Worm (Caenorhabditis elegans) whole organism, L1 larva: ENCODE measurements around the gene nspb-4.

Experiments used
- C04F5.9 ChIP-seq: sonication (generic microtip); optimal IDR thresholded peaks from 2 replicates; lab custom pipeline; 2016; ENCODE audit warnings: missing genetic modification characterization, missing compliant biosample characterization
- Y116A8C.19 ChIP-seq: sonication (generic microtip); optimal IDR thresholded peaks from 2 replicates; lab custom pipeline; 2016; ENCODE audit warnings: missing compliant biosample characterization, missing genetic modification characterization, borderline replicate concordance
- aly-2 ChIP-seq: fragments of 150-350 bp; optimal IDR thresholded peaks from 2 replicates; lab custom pipeline; 2014; ENCODE audit warnings: missing biosample characterization, missing genetic modification characterization
- blmp-1 ChIP-seq: fragments of 150-350 bp; optimal IDR thresholded peaks from 2 replicates; lab custom pipeline; 2014; ENCODE audit warnings: missing biosample characterization, missing genetic modification characterization
- ceh-8 ChIP-seq: fragments of 200-800 bp; sonication (Bioruptor generic); optimal IDR thresholded peaks from 2 replicates; lab custom pipeline; 2018; ENCODE audit warnings: mild to moderate bottlenecking, missing genetic modification characterization, moderate library complexity, missing compliant biosample characterization
- ceh-82 ChIP-seq, 3 experiments: fragments of 150-350 bp in 1 of 3; sonication (generic microtip) in 2 of 3; optimal IDR thresholded peaks; 2 replicates each; lab custom pipeline; 2014 to 2017; ENCODE audit warnings: missing biosample characterization in 3 of 3, missing genetic modification characterization in 3 of 3
- ceh-90 ChIP-seq: sonication (generic microtip); optimal IDR thresholded peaks from 2 replicates; lab custom pipeline; 2016; ENCODE audit warnings: missing genetic modification characterization, missing compliant biosample characterization
- ces-1 ChIP-seq: fragments of 150-350 bp; optimal IDR thresholded peaks from 2 replicates; lab custom pipeline; 2014; ENCODE audit warnings: missing biosample characterization, missing genetic modification reagents, missing genetic modification characterization
- dsc-1 ChIP-seq: sonication (generic microtip); optimal IDR thresholded peaks from 2 replicates; lab custom pipeline; 2016; ENCODE audit warnings: mild to moderate bottlenecking, missing genetic modification characterization, missing compliant biosample characterization
- efl-1 ChIP-seq, 4 experiments: fragments of 150-350 bp; optimal IDR thresholded peaks in 3 of 4; peaks in 1 of 4; 1 replicate in 1 of 4; 2 replicates in 3 of 4; lab custom pipeline; 2014; ENCODE audit warnings: missing biosample characterization in 2 of 4, missing genetic modification characterization in 2 of 4, missing genetic modification reagents in 2 of 4
- efl-3 ChIP-seq: fragments of 200-800 bp; sonication (Bioruptor generic); optimal IDR thresholded peaks from 2 replicates; lab custom pipeline; 2018; ENCODE audit warnings: mild to moderate bottlenecking, missing genetic modification characterization, missing compliant biosample characterization
- egl-13 ChIP-seq: sonication (generic microtip); optimal IDR thresholded peaks from 2 replicates; lab custom pipeline; 2016; ENCODE audit warnings: missing genotype, missing genetic modification reagents, missing genetic modification characterization, missing compliant biosample characterization
- elt-2 ChIP-seq: sonication (generic microtip); optimal IDR thresholded peaks from 2 replicates; lab custom pipeline; 2016; ENCODE audit warnings: missing genetic modification characterization, mild to moderate bottlenecking, inconsistent platforms, missing compliant biosample characterization, missing genetic modification reagents
- ets-5 ChIP-seq: fragments of 200-800 bp; sonication (Bioruptor generic); IDR thresholded peaks from 2 replicates; pipeline ENCODE4 v1.3.6; 2022; ENCODE audit warnings: missing genetic modification characterization, missing compliant biosample characterization
- fkh-4 ChIP-seq: sonication (generic microtip); optimal IDR thresholded peaks from 2 replicates; lab custom pipeline; 2016; ENCODE audit warnings: missing compliant biosample characterization, missing genetic modification characterization, borderline replicate concordance
- fkh-8 ChIP-seq: sonication (generic microtip); optimal IDR thresholded peaks from 2 replicates; lab custom pipeline; 2016; ENCODE audit warnings: mild to moderate bottlenecking, missing genetic modification characterization, missing compliant biosample characterization
- fos-1 ChIP-seq: fragments of 150-350 bp; optimal IDR thresholded peaks from 2 replicates; lab custom pipeline; 2014; ENCODE audit warnings: missing biosample characterization, missing genetic modification characterization
- grh-1 ChIP-seq: fragments of 200-800 bp; sonication (Bioruptor generic); IDR thresholded peaks from 2 replicates; pipeline ENCODE4 v1.3.6; 2022; ENCODE audit warnings: missing genetic modification reagents, missing genetic modification characterization, missing compliant biosample characterization
- hlh-17 ChIP-seq: fragments of 200-800 bp; sonication (Bioruptor generic); optimal IDR thresholded peaks from 2 replicates; lab custom pipeline; 2018; ENCODE audit warnings: missing genetic modification characterization, mild to moderate bottlenecking, missing compliant biosample characterization, moderate library complexity, borderline replicate concordance
- hlh-4 ChIP-seq: sonication (generic microtip); optimal IDR thresholded peaks from 2 replicates; lab custom pipeline; 2016; ENCODE audit warnings: mild to moderate bottlenecking, missing genetic modification characterization, missing compliant biosample characterization
- lin-14 ChIP-seq: fragments of 200-800 bp; sonication (Bioruptor generic); optimal IDR thresholded peaks from 2 replicates; lab custom pipeline; 2018; ENCODE audit warnings: mild to moderate bottlenecking, missing genetic modification characterization, moderate library complexity, missing compliant biosample characterization
- lin-15B ChIP-seq: fragments of 150-350 bp; sonication (generic microtip); optimal IDR thresholded peaks from 3 replicates; lab custom pipeline; 2014; ENCODE audit warnings: missing biosample characterization, missing genetic modification characterization
- lin-35 ChIP-seq, 2 experiments: fragments of 150-350 bp; optimal IDR thresholded peaks; 2 replicates each; lab custom pipeline; 2014; ENCODE audit warnings: missing biosample characterization in 2 of 2, missing genetic modification characterization in 2 of 2, missing genetic modification reagents in 2 of 2
- lir-3 ChIP-seq: sonication (generic microtip); optimal IDR thresholded peaks from 2 replicates; lab custom pipeline; 2016; ENCODE audit warnings: mild to moderate bottlenecking, missing genetic modification characterization, moderate library complexity, missing compliant biosample characterization; ENCODE audit not compliant: poor library complexity
- lsy-2 ChIP-seq, 2 experiments: fragments of 150-350 bp; optimal IDR thresholded peaks; 2 replicates each; lab custom pipeline; 2014; ENCODE audit warnings: missing biosample characterization in 2 of 2, missing genetic modification characterization in 2 of 2
- mab-9 ChIP-seq: fragments of 200-800 bp; sonication (Bioruptor generic); IDR thresholded peaks from 2 replicates; pipeline ENCODE4 v1.3.6; 2022; ENCODE audit warnings: missing genetic modification reagents, missing genetic modification characterization, missing compliant biosample characterization
- mdl-1 ChIP-seq, 2 experiments: fragments of 150-350 bp; optimal IDR thresholded peaks; 2 replicates each; lab custom pipeline; 2014 to 2017; ENCODE audit warnings: missing biosample characterization in 2 of 2, missing genetic modification characterization in 2 of 2, inconsistent platforms in 1 of 2
- mep-1 ChIP-seq: fragments of 150-350 bp; optimal IDR thresholded peaks from 2 replicates; lab custom pipeline; 2014; ENCODE audit warnings: missing biosample characterization, missing genetic modification characterization
- nhr-12 ChIP-seq: sonication (generic microtip); optimal IDR thresholded peaks from 2 replicates; lab custom pipeline; 2017; ENCODE audit warnings: missing biosample characterization, missing genetic modification characterization
- nhr-19 ChIP-seq: fragments of 200-800 bp; sonication (Bioruptor generic); conservative IDR thresholded peaks from 2 replicates; pipeline ENCODE4 v1.3.6; 2022; ENCODE audit warnings: missing genetic modification characterization, missing compliant biosample characterization
- nhr-237 ChIP-seq: fragments of 150-350 bp; optimal IDR thresholded peaks from 2 replicates; lab custom pipeline; 2014; ENCODE audit warnings: missing biosample characterization, missing genetic modification characterization
- nhr-71 ChIP-seq: sonication (generic microtip); optimal IDR thresholded peaks from 2 replicates; lab custom pipeline; 2016; ENCODE audit warnings: mild to moderate bottlenecking, missing genetic modification characterization, moderate library complexity, missing compliant biosample characterization
- nhr-76 ChIP-seq: sonication (generic microtip); optimal IDR thresholded peaks from 2 replicates; lab custom pipeline; 2017; ENCODE audit warnings: missing biosample characterization, missing genetic modification characterization
- nhr-77 ChIP-seq: fragments of 150-350 bp; optimal IDR thresholded peaks from 2 replicates; lab custom pipeline; 2014; ENCODE audit warnings: missing biosample characterization, missing genetic modification characterization
- nhr-84 ChIP-seq: sonication (generic microtip); optimal IDR thresholded peaks from 2 replicates; lab custom pipeline; 2017; ENCODE audit warnings: missing biosample characterization, missing genetic modification characterization
- pax-3 ChIP-seq: fragments of 200-800 bp; sonication (Bioruptor generic); optimal IDR thresholded peaks from 2 replicates; lab custom pipeline; 2018; ENCODE audit warnings: mild to moderate bottlenecking, missing genetic modification characterization, moderate library complexity, missing compliant biosample characterization
- pqm-1 ChIP-seq: sonication (generic microtip); optimal IDR thresholded peaks from 3 replicates; lab custom pipeline; 2017; ENCODE audit warnings: missing biosample characterization, missing genetic modification characterization
- skn-1 ChIP-seq: fragments of 150-350 bp; optimal IDR thresholded peaks from 2 replicates; lab custom pipeline; 2014; ENCODE audit warnings: missing biosample characterization, missing genetic modification characterization
- snpc-4 ChIP-seq: fragments of 150-350 bp; optimal IDR thresholded peaks from 2 replicates; lab custom pipeline; 2014; ENCODE audit warnings: missing biosample characterization, missing genetic modification characterization
- snu-23 ChIP-seq: sonication (generic microtip); optimal IDR thresholded peaks from 2 replicates; lab custom pipeline; 2016; ENCODE audit warnings: missing genetic modification characterization, missing compliant biosample characterization
- sox-4 ChIP-seq: sonication (generic microtip); optimal IDR thresholded peaks from 2 replicates; lab custom pipeline; 2016; ENCODE audit warnings: missing genetic modification characterization, missing compliant biosample characterization
- swsn-7 ChIP-seq: sonication (generic microtip); optimal IDR thresholded peaks from 2 replicates; lab custom pipeline; 2016; ENCODE audit warnings: missing genetic modification characterization, missing compliant biosample characterization
- tlp-1 ChIP-seq: fragments of 150-350 bp; optimal IDR thresholded peaks from 2 replicates; lab custom pipeline; 2014; ENCODE audit warnings: missing biosample characterization, missing genetic modification characterization
- unc-30 ChIP-seq: sonication (generic microtip); optimal IDR thresholded peaks from 2 replicates; lab custom pipeline; 2017; ENCODE audit warnings: missing biosample characterization, missing genetic modification characterization
- unc-62 ChIP-seq: fragments of 150-350 bp; optimal IDR thresholded peaks from 2 replicates; lab custom pipeline; 2014; ENCODE audit warnings: missing biosample characterization, missing genetic modification reagents, missing genetic modification characterization
- unc-98 ChIP-seq: fragments of 200-800 bp; sonication (Bioruptor generic); IDR thresholded peaks from 2 replicates; pipeline ENCODE4 v1.3.6; 2022; ENCODE audit warnings: missing genetic modification characterization, missing compliant biosample characterization
- zip-4 ChIP-seq: fragments of 200-800 bp; sonication (Bioruptor generic); optimal IDR thresholded peaks from 2 replicates; lab custom pipeline; 2018; ENCODE audit warnings: mild to moderate bottlenecking, missing genetic modification characterization, moderate library complexity, missing compliant biosample characterization
- ztf-11 ChIP-seq, 2 experiments: sonication (generic microtip); optimal IDR thresholded peaks; 2 replicates each; lab custom pipeline; 2016 to 2017; ENCODE audit warnings: missing genetic modification characterization in 2 of 2, missing biosample characterization in 1 of 2, missing compliant biosample characterization in 1 of 2
- ztf-4 ChIP-seq: fragments of 150-350 bp; optimal IDR thresholded peaks from 2 replicates; lab custom pipeline; 2014; ENCODE audit warnings: missing biosample characterization, missing genetic modification characterization

nspb-4 gene

ce11 chrIV:6548609-6549008 lies 49.4 kb upstream of the nspb-4 start, which contains the start of gene fan-1 (continued):
- TF ChIP-seq dsc-1 (tag; lab: Kevin White, UChicago) (peak; percentile 53), mdl-1 (tag; optimal IDR thresholded peaks at IDR 0.05; lab: Kevin White, UChicago) (peak in 1 of 2 experiments; percentile 39), mab-9 (GFP tag; lab: Robert Waterston, UW) (no peak), nhr-71 (tag; lab: Kevin White, UChicago) (peak; percentile 83), fos-1 (tag; lab: Kevin White, UChicago) (peak; percentile 49), pax-3 (tag; lab: Kevin White, UChicago) (no peak), Y116A8C.19 (no peak), nhr-19 (peak; percentile 47), ceh-90 (tag; lab: Kevin White, UChicago) (no peak), zip-4 (no peak), efl-3 (GFP tag; lab: Kevin White, UChicago) (no peak), tlp-1 (tag; lab: Kevin White, UChicago) (no peak), snpc-4 (tag; lab: Kevin White, UChicago) (peak; percentile 6), ztf-4 (tag; lab: Kevin White, UChicago) (no peak), unc-62 (GFP tag; lab: Kevin White, UChicago) (no peak), sox-4 (tag; lab: Kevin White, UChicago) (peak; percentile 52), nhr-84 (tag; lab: Kevin White, UChicago) (no peak), nhr-77 (tag; lab: Kevin White, UChicago) (peak; percentile 2), ceh-82 (tag; optimal IDR thresholded peaks at IDR 0.05; lab: Kevin White, UChicago) (peak; percentile 43 to 74 (median 49)), grh-1 (GFP tag; lab: Robert Waterston, UW) (no peak), nhr-237 (tag; lab: Kevin White, UChicago) (no peak), unc-30 (tag; lab: Kevin White, UChicago) (no peak), unc-98 (GFP tag; lab: Robert Waterston, UW) (no peak)

ce11 chrIV:6552036-6552435 lies 46.0 kb upstream of the nspb-4 start:
- TF ChIP-seq fos-1 (tag; lab: Kevin White, UChicago) = no peak
- TF ChIP-seq blmp-1 (tag; lab: Kevin White, UChicago) = no peak
- no peak for TF ChIP-seq lin-35 (GFP tag; optimal IDR thresholded peaks at IDR 0.05; lab: Kevin White, UChicago)
- no peak for TF ChIP-seq ztf-11 (tag; optimal IDR thresholded peaks at IDR 0.05; lab: Kevin White, UChicago)
- no peak for TF ChIP-seq lir-3 (tag; lab: Kevin White, UChicago)
- no peak for TF ChIP-seq snpc-4 (tag; lab: Kevin White, UChicago)
- TF ChIP-seq egl-13 (tag; lab: Kevin White, UChicago) = no peak
- peak; percentile 24 for TF ChIP-seq elt-2
- no peak for TF ChIP-seq swsn-7
- no peak for TF ChIP-seq C04F5.9 (tag; lab: Kevin White, UChicago)
- TF ChIP-seq efl-1 (optimal IDR thresholded peaks at IDR 0.05; lab: Kevin White, UChicago) = no peak
- TF ChIP-seq efl-1 (GFP tag; optimal IDR thresholded peaks at IDR 0.05 in 1 of 2; lab: Kevin White, UChicago) = peak in 1 of 2 experiments; percentile 90

ce11 chrIV:6554865-6555264 lies 43.2 kb upstream of the nspb-4 start:
- TF ChIP-seq ceh-82 (tag; optimal IDR thresholded peaks at IDR 0.05; lab: Kevin White, UChicago) = no peak
- TF ChIP-seq fkh-8 = no peak
- TF ChIP-seq mab-9 (GFP tag; lab: Robert Waterston, UW) = no peak
- no peak for TF ChIP-seq skn-1
- TF ChIP-seq ces-1 (GFP tag; lab: Kevin White, UChicago) = no peak
- no peak for TF ChIP-seq nhr-84 (tag; lab: Kevin White, UChicago)
- TF ChIP-seq nhr-12 (tag; lab: Kevin White, UChicago) = no peak
- no peak for TF ChIP-seq dsc-1 (tag; lab: Kevin White, UChicago)
- peak; percentile 19 for TF ChIP-seq snu-23 (GFP tag; lab: Kevin White, UChicago)
- TF ChIP-seq hlh-17 (GFP tag; lab: Kevin White, UChicago) = no peak
- TF ChIP-seq hlh-4 = no peak
- no peak for TF ChIP-seq aly-2 (tag; lab: Kevin White, UChicago)
- TF ChIP-seq pqm-1 = peak; percentile 66
- no peak for TF ChIP-seq ceh-8 (GFP tag; lab: Kevin White, UChicago)
- TF ChIP-seq fkh-4 (tag; lab: Kevin White, UChicago) = no peak
- TF ChIP-seq mep-1 (tag; lab: Kevin White, UChicago) = no peak
- TF ChIP-seq ets-5 (GFP tag; lab: Robert Waterston, UW) = no peak
- no peak for TF ChIP-seq lsy-2 (tag; optimal IDR thresholded peaks at IDR 0.05; lab: Kevin White, UChicago)
- TF ChIP-seq nhr-76 (tag; lab: Kevin White, UChicago) = no peak
- no peak for TF ChIP-seq lin-15B (tag; lab: Kevin White, UChicago)
- TF ChIP-seq lin-14 (GFP tag; lab: Kevin White, UChicago) = peak; percentile 30
- TF ChIP-seq efl-1 (optimal IDR thresholded peaks at IDR 0.05; lab: Kevin White, UChicago) = peak in 1 of 2 experiments; percentile 14
- peak in 1 of 2 experiments; percentile 63 for TF ChIP-seq efl-1 (GFP tag; optimal IDR thresholded peaks at IDR 0.05 in 1 of 2; lab: Kevin White, UChicago)
